Fruit fly (Drosophila melanogaster) whole organism, embryonic: Measurements from ENCODE around the gene PolA1.

Source experiments
- ATbp ChIP-seq: fragments of 200-800 bp; sonication (Bioruptor generic); optimal IDR thresholded peaks from 2 replicates; lab custom pipeline; 2017; ENCODE audit warnings: missing biosample characterization, mild to moderate bottlenecking, missing genetic modification characterization, missing genetic modification reagents
- Blimp-1 ChIP-seq: fragments of 200-800 bp; sonication (Bioruptor generic); optimal IDR thresholded peaks from 3 replicates; lab custom pipeline; 2018; ENCODE audit warnings: missing biosample characterization, missing genetic modification characterization, mild to moderate bottlenecking, moderate library complexity, missing genetic modification reagents
- CG10267 ChIP-seq: fragments of 200-800 bp; sonication (Bioruptor generic); optimal IDR thresholded peaks from 2 replicates; lab custom pipeline; 2018; ENCODE audit warnings: missing biosample characterization, mild to moderate bottlenecking, missing genetic modification characterization, moderate library complexity
- CG11504 ChIP-seq: fragments of 200-800 bp; sonication (Bioruptor generic); optimal IDR thresholded peaks from 3 replicates; lab custom pipeline; 2019; ENCODE audit warnings: missing biosample characterization, mild to moderate bottlenecking, missing genetic modification characterization, moderate library complexity
- CG12104 ChIP-seq: fragments of 200-800 bp; sonication (Bioruptor generic); optimal IDR thresholded peaks from 3 replicates; lab custom pipeline; 2016; ENCODE audit warnings: missing biosample characterization, missing genetic modification characterization
- CG12744 ChIP-seq: fragments of 200-800 bp; sonication (Bioruptor generic); optimal IDR thresholded peaks from 2 replicates; lab custom pipeline; 2016; ENCODE audit warnings: missing biosample characterization, missing genetic modification characterization
- CG16815 ChIP-seq: fragments of 200-800 bp; sonication (Bioruptor generic); optimal IDR thresholded peaks from 3 replicates; lab custom pipeline; 2017; ENCODE audit warnings: missing biosample characterization, mild to moderate bottlenecking, missing genetic modification characterization
- CG17361 ChIP-seq: fragments of 200-800 bp; sonication (Bioruptor generic); IDR thresholded peaks from 3 replicates; pipeline ENCODE4 v1.3.6; 2022; ENCODE audit warnings: missing biosample characterization, missing genetic modification characterization
- CG1832 ChIP-seq: fragments of 200-800 bp; sonication (Bioruptor generic); optimal IDR thresholded peaks from 2 replicates; lab custom pipeline; 2017; ENCODE audit warnings: missing biosample characterization, mild to moderate bottlenecking, missing genetic modification characterization, inconsistent platforms
- CG2875 ChIP-seq: fragments of 200-800 bp; sonication (Bioruptor generic); optimal IDR thresholded peaks from 2 replicates; lab custom pipeline; 2017; ENCODE audit warnings: missing biosample characterization, mild to moderate bottlenecking, missing genetic modification characterization, missing genetic modification reagents
- CG30403 ChIP-seq: fragments of 200-800 bp; sonication (Bioruptor generic); optimal IDR thresholded peaks from 3 replicates; lab custom pipeline; 2016; ENCODE audit warnings: missing biosample characterization, missing genetic modification characterization
- CG3407 ChIP-seq: fragments of 200-800 bp; sonication (Bioruptor generic); optimal IDR thresholded peaks from 2 replicates; lab custom pipeline; 2018; ENCODE audit warnings: missing biosample characterization, mild to moderate bottlenecking, missing genetic modification characterization
- CG4360 ChIP-seq: fragments of 200-800 bp; sonication (Bioruptor generic); IDR thresholded peaks from 2 replicates; pipeline ENCODE4 v1.3.6; 2022; ENCODE audit warnings: missing biosample characterization, missing genetic modification characterization
- CG4424 ChIP-seq: fragments of 200-800 bp; sonication (Bioruptor generic); optimal IDR thresholded peaks from 3 replicates; lab custom pipeline; 2016; ENCODE audit warnings: missing biosample characterization, missing genetic modification characterization
- CG6254 ChIP-seq: fragments of 200-800 bp; sonication (Bioruptor generic); optimal IDR thresholded peaks from 3 replicates; lab custom pipeline; 2017; ENCODE audit warnings: mild to moderate bottlenecking, missing biosample characterization, missing genetic modification reagents, missing genetic modification characterization
- CG8388 ChIP-seq: fragments of 200-800 bp; sonication (Bioruptor generic); optimal IDR thresholded peaks from 2 replicates; lab custom pipeline; 2019; ENCODE audit warnings: missing biosample characterization, mild to moderate bottlenecking, missing genetic modification characterization, moderate library complexity
- CG8765 ChIP-seq: fragments of 200-800 bp; sonication (Bioruptor generic); IDR thresholded peaks from 2 replicates; pipeline ENCODE4 v1.3.6; 2022; ENCODE audit warnings: missing biosample characterization, missing genetic modification characterization
- CG9727 ChIP-seq: fragments of 200-800 bp; sonication (Bioruptor generic); optimal IDR thresholded peaks from 3 replicates; lab custom pipeline; 2017; ENCODE audit warnings: missing biosample characterization, mild to moderate bottlenecking, missing genetic modification characterization
- Dref ChIP-seq: fragments of 200-800 bp; sonication (Bioruptor generic); IDR thresholded peaks from 2 replicates; pipeline ENCODE4 v1.3.6; 2022; ENCODE audit warnings: missing biosample characterization, missing genetic modification characterization
- Eip74EF ChIP-seq, 2 experiments: fragments of 200-800 bp in 1 of 2; fragments of >200 bp in 1 of 2; sonication (Bioruptor generic) in 1 of 2; optimal IDR thresholded peaks; 2 replicates each; lab custom pipeline; 2017 to 2019; ENCODE audit warnings: missing biosample characterization in 2 of 2, missing genetic modification characterization in 2 of 2, mild to moderate bottlenecking in 1 of 2, moderate library complexity in 1 of 2
- Med ChIP-seq: fragments of 200-800 bp; sonication (Bioruptor generic); peaks from one replicate; lab custom pipeline; 2016; ENCODE audit warnings: missing biosample characterization, missing genetic modification characterization, mild to moderate bottlenecking, inconsistent platforms, moderate library complexity
- Mrtf ChIP-seq: fragments of 200-800 bp; sonication (Bioruptor generic); IDR thresholded peaks from 3 replicates; pipeline ENCODE4 v1.3.6; 2022; ENCODE audit warnings: missing biosample characterization, missing genetic modification characterization
- NFAT ChIP-seq: fragments of 200-800 bp; sonication (Bioruptor generic); IDR thresholded peaks from 2 replicates; pipeline ENCODE4 v1.3.6; 2022; ENCODE audit warnings: missing biosample characterization, missing genetic modification characterization
- Opbp ChIP-seq: fragments of 200-800 bp; sonication (Bioruptor generic); IDR thresholded peaks from 3 replicates; pipeline ENCODE4 v1.3.6; 2022; ENCODE audit warnings: missing biosample characterization, missing genetic modification characterization; ENCODE audit not compliant: partially characterized antibody
- PHDP ChIP-seq: fragments of 200-800 bp; sonication (Bioruptor generic); optimal IDR thresholded peaks from 3 replicates; lab custom pipeline; 2018; ENCODE audit warnings: missing biosample characterization, mild to moderate bottlenecking, missing genetic modification characterization, moderate library complexity
- Pdp1 ChIP-seq, 2 experiments: fragments of 200-800 bp; sonication (Bioruptor generic); optimal IDR thresholded peaks; 3 replicates each; lab custom pipeline; 2016; ENCODE audit warnings: missing biosample characterization in 2 of 2, missing genetic modification characterization in 2 of 2, mild to moderate bottlenecking in 1 of 2, moderate library complexity in 1 of 2
- Ptx1 ChIP-seq: fragments of 200-800 bp; sonication (Bioruptor generic); IDR thresholded peaks from 2 replicates; pipeline ENCODE4 v1.3.6; 2022; ENCODE audit warnings: missing biosample characterization, missing genetic modification characterization
- Sox100B ChIP-seq: fragments of 200-800 bp; sonication (Bioruptor generic); optimal IDR thresholded peaks from 3 replicates; lab custom pipeline; 2018; ENCODE audit warnings: missing biosample characterization, mild to moderate bottlenecking, missing genetic modification characterization
- Sox102F ChIP-seq: fragments of 200-800 bp; sonication (Bioruptor generic); optimal IDR thresholded peaks from 2 replicates; lab custom pipeline; 2018; ENCODE audit warnings: missing biosample characterization, mild to moderate bottlenecking, missing genetic modification characterization, moderate library complexity
- Xbp1 ChIP-seq: fragments of 200-800 bp; sonication (Bioruptor generic); optimal IDR thresholded peaks from 3 replicates; lab custom pipeline; 2016; ENCODE audit warnings: missing biosample characterization, mild to moderate bottlenecking, missing genetic modification characterization
- az2 ChIP-seq: fragments of 200-800 bp; sonication (Bioruptor generic); optimal IDR thresholded peaks from 3 replicates; lab custom pipeline; 2016; ENCODE audit warnings: missing biosample characterization, missing genetic modification characterization
- crol ChIP-seq: fragments of 200-800 bp; sonication (Bioruptor generic); IDR thresholded peaks from 2 replicates; pipeline ENCODE4 v1.3.6; 2022; ENCODE audit warnings: missing biosample characterization, missing genetic modification characterization
- dmrt11E ChIP-seq: fragments of 200-800 bp; sonication (Bioruptor generic); optimal IDR thresholded peaks from 3 replicates; lab custom pipeline; 2018; ENCODE audit warnings: missing biosample characterization, mild to moderate bottlenecking, missing genetic modification characterization, moderate library complexity
- dmrt99B ChIP-seq: fragments of 200-800 bp; sonication (Bioruptor generic); optimal IDR thresholded peaks from 2 replicates; lab custom pipeline; 2018; ENCODE audit warnings: missing biosample characterization, mild to moderate bottlenecking, missing genetic modification characterization, moderate library complexity
- fd96Cb ChIP-seq: fragments of 200-800 bp; sonication (Bioruptor generic); optimal IDR thresholded peaks from 2 replicates; lab custom pipeline; 2018; ENCODE audit warnings: missing biosample characterization, mild to moderate bottlenecking, missing genetic modification characterization, moderate library complexity
- gce ChIP-seq: fragments of 200-800 bp; sonication (Bioruptor generic); IDR thresholded peaks from 3 replicates; pipeline ENCODE4 v1.3.6; 2022; ENCODE audit warnings: missing biosample characterization, missing genetic modification characterization
- gem ChIP-seq: fragments of 200-800 bp; sonication (Bioruptor generic); optimal IDR thresholded peaks from 2 replicates; lab custom pipeline; 2019; ENCODE audit warnings: missing biosample characterization, mild to moderate bottlenecking, missing genetic modification characterization, moderate library complexity
- klu ChIP-seq: fragments of 200-800 bp; sonication (Bioruptor generic); IDR thresholded peaks from 2 replicates; pipeline ENCODE4 v1.3.6; 2022; ENCODE audit warnings: missing biosample characterization, missing genetic modification characterization
- nerfin-1 ChIP-seq: fragments of 200-800 bp; sonication (Bioruptor generic); optimal IDR thresholded peaks from 3 replicates; lab custom pipeline; 2019; ENCODE audit warnings: missing biosample characterization, mild to moderate bottlenecking, missing genetic modification characterization, moderate library complexity
- prd ChIP-seq, 3 experiments: fragments of >200 bp in 2 of 3; fragments of 200-800 bp in 1 of 3; sonication (Bioruptor generic) in 1 of 3; optimal IDR thresholded peaks in 2 of 3; IDR thresholded peaks in 1 of 3; 2 replicates in 2 of 3; 3 replicates in 1 of 3; pipeline versions ENCODE4 v1.3.6 to Lab custom; 2017 to 2022; ENCODE audit warnings: missing biosample characterization in 1 of 3, missing genetic modification characterization in 1 of 3
- sens ChIP-seq: fragments of 200-800 bp; sonication (Bioruptor generic); peaks from one replicate; lab custom pipeline; 2016; ENCODE audit warnings: missing biosample characterization, missing genetic modification characterization
- zfh1 ChIP-seq: fragments of 200-800 bp; sonication (Bioruptor generic); IDR thresholded peaks from 3 replicates; pipeline ENCODE4 v1.3.6; 2022; ENCODE audit warnings: missing biosample characterization, missing genetic modification characterization

PolA1 gene

dm6 chr3R:21651048-21651887, 20.3 kb downstream of the PolA1 start (continued):
- TF ChIP-seq CG30403 (GFP tag; lab: Kevin White, UChicago): peak; percentile 17
- TF ChIP-seq CG4360: peak; percentile 54; the same call in 1 of the 2 replicates
- TF ChIP-seq NFAT: no peak
- peak; percentile 5 for TF ChIP-seq Med
- TF ChIP-seq CG16815 (GFP tag; lab: Kevin White, UChicago): peak; percentile 11
- TF ChIP-seq dmrt99B (tag; lab: Kevin White, UChicago): peak; percentile 54
- TF ChIP-seq zfh1 (GFP tag; lab: Robert Waterston, UW): 0 out of 3 replicates have a peak, but pooled peaks have one; percentile 38
- peak; percentile 64 for TF ChIP-seq gem (tag; lab: Kevin White, UChicago)
- peak; percentile 67 for TF ChIP-seq CG11504 (tag; lab: Kevin White, UChicago)
- peak in 1 of 2 experiments; percentile 24 for TF ChIP-seq Eip74EF (GFP tag; optimal IDR thresholded peaks at IDR 0.05; lab: Kevin White, UChicago)
- peak; percentile 33; the same call in 1 of the 2 replicates for TF ChIP-seq Ptx1 (GFP tag; lab: Robert Waterston, UW)
- TF ChIP-seq Xbp1 (GFP tag; lab: Kevin White, UChicago): peak; percentile 6
- TF ChIP-seq CG2875: peak; percentile 6
- peak; percentile 79 for TF ChIP-seq sens
- no peak for TF ChIP-seq CG3407 (GFP tag; lab: Kevin White, UChicago)
- TF ChIP-seq CG9727 (GFP tag; lab: Kevin White, UChicago): peak; percentile 53
- peak; percentile 46 for TF ChIP-seq CG4424 (GFP tag; lab: Kevin White, UChicago)
- peak; percentile 58 for TF ChIP-seq Sox100B
- peak; percentile 15 for TF ChIP-seq PHDP (tag; lab: Kevin White, UChicago)
- peak; percentile 26 for TF ChIP-seq CG6254 (GFP tag; lab: Kevin White, UChicago)
- TF ChIP-seq nerfin-1 (tag; lab: Kevin White, UChicago): peak; percentile 1
- TF ChIP-seq Sox102F (GFP tag; lab: Kevin White, UChicago): peak; percentile 66
- TF ChIP-seq dmrt11E (tag; lab: Kevin White, UChicago): peak; percentile 47
- peak; percentile 51 for TF ChIP-seq Blimp-1 (GFP tag; lab: Kevin White, UChicago)
- peak; percentile 30 for TF ChIP-seq fd96Cb (tag; lab: Kevin White, UChicago)
- TF ChIP-seq CG1832: peak; percentile 46
- TF ChIP-seq ATbp (GFP tag; lab: Kevin White, UChicago): peak; percentile 32
- TF ChIP-seq prd (optimal IDR thresholded peaks at IDR 0.05; lab: Kevin White, UChicago): no peak
- TF ChIP-seq prd (GFP tag; IDR thresholded peaks at IDR 0.05; lab: Robert Waterston, UW): peak; percentile 16; the same call in 1 of the 3 replicates
- TF ChIP-seq az2 (GFP tag; lab: Kevin White, UChicago): peak; percentile 46
- TF ChIP-seq CG17361: peak; percentile 80
- peak; percentile 43 for TF ChIP-seq CG10267 (tag; lab: Kevin White, UChicago)
- TF ChIP-seq CG8388 (GFP tag; lab: Kevin White, UChicago): peak; percentile 33

- no peak for TF ChIP-seq CG8765 (GFP tag; lab: Robert Waterston, UW)
- no peak for TF ChIP-seq gem (tag; lab: Kevin White, UChicago)
- TF ChIP-seq Med: peak; percentile 42
- 0 out of 2 replicates have a peak, but pooled peaks have one; percentile 27 for TF ChIP-seq Dref (GFP tag; lab: Robert Waterston, UW)
- TF ChIP-seq klu (GFP tag; lab: Robert Waterston, UW): no peak
- TF ChIP-seq CG12104 (GFP tag; lab: Kevin White, UChicago): no peak
- no peak for TF ChIP-seq CG12744 (GFP tag; lab: Kevin White, UChicago)
- TF ChIP-seq gce (GFP tag; lab: Robert Waterston, UW): 0 out of 3 replicates have a peak, but pooled peaks have one; percentile 20
- TF ChIP-seq crol: peak; percentile 37; the same call in 1 of the 2 replicates
- TF ChIP-seq CG1832: peak; percentile 10
- TF ChIP-seq Opbp: 0 out of 3 replicates have a peak, but pooled peaks have one; percentile 18
- TF ChIP-seq Mrtf (GFP tag; lab: Robert Waterston, UW): 0 out of 3 replicates have a peak, but pooled peaks have one; percentile 32
- no peak for TF ChIP-seq fd96Cb (tag; lab: Kevin White, UChicago)
- no peak for TF ChIP-seq Pdp1 (GFP tag; optimal IDR thresholded peaks at IDR 0.05; lab: Kevin White, UChicago)
- TF ChIP-seq, all 482 proteins: peak for 7
Observed at dm6 chr3R:21650506-21650905, 21.0 kb downstream of the PolA1 start.
